Worm (Caenorhabditis elegans) whole organism, mixed stage, embryonic: ENCODE measurements around the gene ZK637.14.

Source experiments
- M03D4.4 ChIP-seq: sonication (generic microtip); optimal IDR thresholded peaks from 2 replicates; lab custom pipeline; 2017; ENCODE audit warnings: mild to moderate bottlenecking, missing genetic modification characterization, missing compliant biosample characterization
- blmp-1 ChIP-seq: fragments of 150-350 bp; optimal IDR thresholded peaks from 2 replicates; lab custom pipeline; 2014; ENCODE audit warnings: missing biosample characterization, missing genetic modification characterization
- ceh-83 ChIP-seq: fragments of 200-800 bp; sonication (Bioruptor generic); optimal IDR thresholded peaks from 2 replicates; lab custom pipeline; 2018; ENCODE audit warnings: mild to moderate bottlenecking, missing genetic modification characterization, missing compliant biosample characterization
- elt-1 ChIP-seq: sonication (generic microtip); optimal IDR thresholded peaks from 2 replicates; lab custom pipeline; 2017; ENCODE audit warnings: missing genetic modification characterization, mild to moderate bottlenecking, missing compliant biosample characterization, antibody characterized with exemption, moderate library complexity, borderline replicate concordance; ENCODE audit not compliant: insufficient read depth
- lsy-2 ChIP-seq: fragments of 150-350 bp; optimal IDR thresholded peaks from 2 replicates; lab custom pipeline; 2014; ENCODE audit warnings: missing biosample characterization, missing genetic modification characterization
- mab-5 ChIP-seq: fragments of 150-350 bp; optimal IDR thresholded peaks from 2 replicates; lab custom pipeline; 2014; ENCODE audit warnings: missing biosample characterization, missing genetic modification characterization
- pha-4 ChIP-seq: fragments of 150-350 bp; optimal IDR thresholded peaks from 2 replicates; lab custom pipeline; 2018; ENCODE audit warnings: missing biosample characterization, missing genetic modification reagents, missing genetic modification characterization
- snpc-4 ChIP-seq: fragments of 150-350 bp; optimal IDR thresholded peaks from 2 replicates; lab custom pipeline; 2014; ENCODE audit warnings: missing biosample characterization, missing genetic modification characterization
- unc-62 ChIP-seq: fragments of 150-350 bp; optimal IDR thresholded peaks from 2 replicates; lab custom pipeline; 2014; ENCODE audit warnings: missing biosample characterization, missing genetic modification reagents, missing genetic modification characterization

DNA sequence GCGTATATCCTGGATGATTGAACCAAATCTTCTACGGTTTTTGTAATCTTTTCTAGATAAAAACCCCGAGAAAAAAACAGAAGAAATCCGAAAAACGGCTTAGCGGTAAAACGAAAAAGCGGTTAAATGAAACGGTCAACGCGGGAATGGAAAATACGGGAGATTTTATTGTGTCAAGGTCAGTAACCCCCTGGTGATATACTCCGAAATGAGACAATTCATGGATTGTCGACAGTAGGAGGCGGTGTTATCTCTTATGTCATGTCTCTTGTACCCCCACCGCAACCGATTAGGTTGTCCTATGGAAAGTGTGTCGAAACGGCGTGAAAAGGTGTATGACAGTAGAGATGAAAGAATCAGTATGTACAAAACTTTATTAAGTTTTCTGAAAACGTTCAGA, 44.8 kb downstream of the ZK637.14 start:
- TF ChIP-seq snpc-4: no peak
- no peak for TF ChIP-seq mab-5
- TF ChIP-seq unc-62: no peak
- no peak for TF ChIP-seq ceh-83 (GFP tag; lab: Kevin White, UChicago)
- no peak for TF ChIP-seq elt-1 (tag; lab: Kevin White, UChicago)
- TF ChIP-seq pha-4 (tag; lab: Kevin White, UChicago): no peak
- no peak for TF ChIP-seq lsy-2 (tag; lab: Kevin White, UChicago)
- TF ChIP-seq M03D4.4 (tag; lab: Kevin White, UChicago): no peak
- no peak for TF ChIP-seq blmp-1 (tag; lab: Kevin White, UChicago)
